Fruit fly (Drosophila melanogaster): ENCODE measurements around the gene CG13313.

- TF ChIP-seq usp (GFP tag; optimal IDR thresholded peaks at IDR 0.05), result no peak
- TF ChIP-seq psq (optimal IDR thresholded peaks at IDR 0.05), result no peak
- TF ChIP-seq Dll (optimal IDR thresholded peaks at IDR 0.05), result no peak
- TF ChIP-seq CG8478 (optimal IDR thresholded peaks at IDR 0.05), result no peak
- no peak for TF ChIP-seq pan (optimal IDR thresholded peaks at IDR 0.05)
- no peak for TF ChIP-seq EcR (GFP tag; optimal IDR thresholded peaks at IDR 0.05)
Observed at dm6 chr3L:8924417-8924913, 34.2 kb upstream of the CG13313 start.

Measured in whole organism.